Fruit fly (Drosophila melanogaster): Measurements from ENCODE around the gene CG9396.
A peak's percentile ranks its signal among the peaks of the same experiment; 100 is the strongest.

CG9396 gene

DNA sequence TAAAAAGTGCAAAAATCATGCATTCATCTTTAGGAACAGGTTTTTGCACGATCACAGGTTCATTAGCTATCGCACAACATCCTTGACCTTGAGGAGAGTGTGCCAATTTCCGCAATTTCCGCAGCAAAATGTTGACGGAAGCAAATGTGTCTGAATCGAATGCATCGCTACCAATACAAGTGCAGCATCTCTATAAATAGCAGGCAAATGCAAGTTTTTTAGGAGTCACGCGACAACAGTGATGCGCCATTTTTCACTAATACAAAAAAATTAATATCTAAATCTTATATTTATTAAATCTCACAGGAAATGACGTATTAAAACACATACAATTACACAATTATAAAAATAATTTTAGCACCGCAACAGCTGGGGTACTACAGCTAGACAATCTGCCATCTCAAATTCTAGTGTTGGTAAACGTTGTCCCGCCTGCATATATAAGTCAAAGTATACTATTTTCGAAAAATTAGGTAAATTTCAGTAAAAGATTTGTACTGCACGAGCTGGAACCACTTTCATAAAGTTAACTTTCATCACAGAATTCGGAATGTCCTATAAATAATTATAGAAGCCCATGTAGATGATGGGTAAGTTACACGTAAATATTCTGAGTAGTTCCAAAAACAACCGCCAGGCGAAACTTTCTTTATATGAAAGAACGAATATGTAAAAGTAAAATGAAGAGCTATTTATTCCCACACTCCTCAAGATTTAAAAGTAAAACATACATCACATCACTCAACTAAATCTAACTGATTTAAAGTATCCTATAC is 2.6 kb upstream of the CG9396 start, which contains the start of gene CG9399 (continued):
- TF ChIP-seq wor (GFP tag; IDR thresholded peaks at IDR 0.05) (peak; percentile 98), CG42726 (GFP tag; IDR thresholded peaks at IDR 0.05; ENCODE audit: partially characterized antibody) (peak; percentile 62; the same call in 1 of the 2 replicates), CG11560 (tag; IDR thresholded peaks at IDR 0.05) (peak; percentile 87), E2f1 (GFP tag; IDR thresholded peaks at IDR 0.05) (peak; percentile 97), Ssrp (tag; optimal IDR thresholded peaks at IDR 0.05) (peak; percentile 99), Camta (GFP tag; optimal IDR thresholded peaks at IDR 0.05) (peak; percentile 90), row (GFP tag; IDR thresholded peaks at IDR 0.05) (peak; percentile 98), sug (tag; optimal IDR thresholded peaks at IDR 0.05) (peak; percentile 93), sqz (GFP tag; optimal IDR thresholded peaks at IDR 0.05) (peak; percentile 93), Xbp1 (GFP tag; optimal IDR thresholded peaks at IDR 0.05) (peak; percentile 99), Dfd (GFP tag; optimal IDR thresholded peaks at IDR 0.05) (no peak), TFAM (GFP tag; optimal IDR thresholded peaks at IDR 0.05) (peak; percentile 79), run (tag; optimal IDR thresholded peaks at IDR 0.05) (peak; percentile 94), CG6654 (GFP tag; optimal IDR thresholded peaks at IDR 0.05) (peak; percentile 82), Dip2 (GFP tag; IDR thresholded peaks at IDR 0.05) (peak; percentile 56), esg (GFP tag; conservative IDR thresholded peaks at IDR 0.05) (peak; percentile 98), Chrac-16 (GFP tag; optimal IDR thresholded peaks at IDR 0.05) (peak; percentile 98), fu2 (GFP tag; optimal IDR thresholded peaks at IDR 0.05) (peak; percentile 92), NC2β (GFP tag; optimal IDR thresholded peaks at IDR 0.05) (peak; percentile 88), ro (GFP tag; IDR thresholded peaks at IDR 0.05) (peak; percentile 95), CG10274 (GFP tag; optimal IDR thresholded peaks at IDR 0.05) (peak; percentile 82), vnd (GFP tag; IDR thresholded peaks at IDR 0.05; ENCODE audit: partially characterized antibody) (peak; percentile 51), CG11456 (GFP tag; IDR thresholded peaks at IDR 0.05) (peak; percentile 97), mirr (GFP tag; optimal IDR thresholded peaks at IDR 0.05) (peak; percentile 79), Oaz (GFP tag; IDR thresholded peaks at IDR 0.05) (peak; percentile 95), lbe (GFP tag; optimal IDR thresholded peaks at IDR 0.05) (peak; percentile 95), odd (GFP tag; optimal IDR thresholded peaks at IDR 0.05) (peak; percentile 94), Rx (GFP tag; IDR thresholded peaks at IDR 0.05) (peak; percentile 98), Asciz (GFP tag; optimal IDR thresholded peaks at IDR 0.05) (peak; percentile 89), CG12391 (tag; optimal IDR thresholded peaks at IDR 0.05) (peak; percentile 99), BEAF-32 (GFP tag; optimal IDR thresholded peaks at IDR 0.05) (peak; percentile 73), CG9215 (GFP tag; IDR thresholded peaks at IDR 0.05) (peak; percentile 92), tll (GFP tag; optimal IDR thresholded peaks at IDR 0.05) (peak; percentile 20 to 90), Lhr (GFP tag; optimal IDR thresholded peaks at IDR 0.05) (peak; percentile 96), fd64A (GFP tag; optimal IDR thresholded peaks at IDR 0.05) (peak; percentile 84), Abd-B (GFP tag; optimal IDR thresholded peaks at IDR 0.05) (peak; percentile 94), shn (GFP tag; optimal IDR thresholded peaks at IDR 0.05) (peak; percentile 93), ftz-f1 (GFP tag; optimal IDR thresholded peaks at IDR 0.05) (peak; percentile 60), crol (GFP tag; IDR thresholded peaks at IDR 0.05) (peak; percentile 77), CG31388 (GFP tag; optimal IDR thresholded peaks at IDR 0.05) (peak; percentile 91), CG2202 (tag; optimal IDR thresholded peaks at IDR 0.05) (peak; percentile 95), NfI (GFP tag; optimal IDR thresholded peaks at IDR 0.05) (peak; percentile 97), CG15514 (GFP tag; optimal IDR thresholded peaks at IDR 0.05) (peak; percentile 90), ERR (GFP tag; optimal IDR thresholded peaks at IDR 0.05) (peak; percentile 82), onecut (GFP tag; IDR thresholded peaks at IDR 0.05) (peak; percentile 89), CG15073 (GFP tag; optimal IDR thresholded peaks at IDR 0.05) (peak; percentile 87), CG31224 (GFP tag; IDR thresholded peaks at IDR 0.05) (peak; percentile 91), Doc3 (GFP tag; IDR thresholded peaks at IDR 0.05; ENCODE audit: partially characterized antibody) (0 out of 3 replicates have a peak, but pooled peaks have one; percentile 43), zen (tag; optimal IDR thresholded peaks at IDR 0.05) (peak; percentile 95)

All from whole organism, embryonic.